Fruit fly (Drosophila melanogaster) whole organism, embryonic: ENCODE results near the gene CG43147.

Experiments used
- Abd-B ChIP-seq: fragments of 200-800 bp; sonication (Bioruptor generic); optimal IDR thresholded peaks from 2 replicates; lab custom pipeline; 2018; ENCODE audit warnings: missing biosample characterization, mild to moderate bottlenecking, missing genetic modification characterization, moderate library complexity
- Aef1 ChIP-seq: fragments of 200-800 bp; sonication (Bioruptor generic); IDR thresholded peaks from 3 replicates; pipeline ENCODE4 v1.3.6; 2022; ENCODE audit warnings: missing biosample characterization, missing genetic modification characterization
- Bteb2 ChIP-seq: fragments of 200-800 bp; sonication (Bioruptor generic); optimal IDR thresholded peaks from 2 replicates; lab custom pipeline; 2016; ENCODE audit warnings: missing biosample characterization, missing genetic modification characterization
- CG12769 ChIP-seq: fragments of 200-800 bp; sonication (Bioruptor generic); optimal IDR thresholded peaks from 2 replicates; lab custom pipeline; 2019; ENCODE audit warnings: missing biosample characterization, mild to moderate bottlenecking, missing genetic modification characterization, moderate library complexity
- CG14710 ChIP-seq: fragments of 200-800 bp; sonication (Bioruptor generic); optimal IDR thresholded peaks from 3 replicates; lab custom pipeline; 2019; ENCODE audit warnings: missing biosample characterization, mild to moderate bottlenecking, missing genetic modification characterization, moderate library complexity
- CG15696 ChIP-seq: fragments of 200-800 bp; sonication (Bioruptor generic); optimal IDR thresholded peaks from 2 replicates; lab custom pipeline; 2019; ENCODE audit warnings: missing biosample characterization, mild to moderate bottlenecking, missing genetic modification characterization, moderate library complexity
- CG17359 ChIP-seq: fragments of 200-800 bp; sonication (Bioruptor generic); optimal IDR thresholded peaks from 3 replicates; lab custom pipeline; 2018; ENCODE audit warnings: missing biosample characterization, mild to moderate bottlenecking, missing genetic modification characterization, moderate library complexity
- CG17385 ChIP-seq: fragments of 200-800 bp; sonication (Bioruptor generic); optimal IDR thresholded peaks from 3 replicates; lab custom pipeline; 2018; ENCODE audit warnings: missing biosample characterization, mild to moderate bottlenecking, missing genetic modification characterization
- CG17912 ChIP-seq: fragments of 200-800 bp; sonication (Bioruptor generic); optimal IDR thresholded peaks from 2 replicates; lab custom pipeline; 2018; ENCODE audit warnings: missing biosample characterization, mild to moderate bottlenecking, missing genetic modification characterization
- CG18476 ChIP-seq: fragments of 200-800 bp; sonication (Bioruptor generic); optimal IDR thresholded peaks from 2 replicates; lab custom pipeline; 2016; ENCODE audit warnings: missing biosample characterization, mild to moderate bottlenecking, missing genetic modification characterization
- CG2199 ChIP-seq: fragments of 200-800 bp; sonication (Bioruptor generic); IDR thresholded peaks from 3 replicates; pipeline ENCODE4 v1.3.6; 2022; ENCODE audit warnings: missing biosample characterization, missing genetic modification characterization
- CG2712 ChIP-seq: fragments of 200-800 bp; optimal IDR thresholded peaks from 3 replicates; lab custom pipeline; 2019; ENCODE audit warnings: missing biosample characterization, mild to moderate bottlenecking, missing genetic modification characterization, moderate library complexity
- CG31441 ChIP-seq: fragments of 200-800 bp; sonication (Bioruptor generic); IDR thresholded peaks from 2 replicates; pipeline ENCODE4 v1.3.6; 2022; ENCODE audit warnings: missing biosample characterization, missing genetic modification characterization
- CG4820 ChIP-seq: fragments of 200-800 bp; sonication (Bioruptor generic); optimal IDR thresholded peaks from 3 replicates; lab custom pipeline; 2016; ENCODE audit warnings: missing biosample characterization, missing genetic modification characterization
- CG6654 ChIP-seq: fragments of 200-800 bp; sonication (Bioruptor generic); optimal IDR thresholded peaks from 2 replicates; lab custom pipeline; 2017; ENCODE audit warnings: missing biosample characterization, mild to moderate bottlenecking, missing genetic modification characterization
- CG7556 ChIP-seq: fragments of 200-800 bp; sonication (Bioruptor generic); optimal IDR thresholded peaks from 2 replicates; lab custom pipeline; 2017; ENCODE audit warnings: missing biosample characterization, mild to moderate bottlenecking, missing genetic modification characterization
- CG8388 ChIP-seq: fragments of 200-800 bp; sonication (Bioruptor generic); optimal IDR thresholded peaks from 2 replicates; lab custom pipeline; 2019; ENCODE audit warnings: missing biosample characterization, mild to moderate bottlenecking, missing genetic modification characterization, moderate library complexity
- CG9727 ChIP-seq: fragments of 200-800 bp; sonication (Bioruptor generic); optimal IDR thresholded peaks from 3 replicates; lab custom pipeline; 2017; ENCODE audit warnings: missing biosample characterization, mild to moderate bottlenecking, missing genetic modification characterization
- CoRest ChIP-seq: fragments of 200-800 bp; sonication (Bioruptor generic); optimal IDR thresholded peaks from 3 replicates; lab custom pipeline; 2018; ENCODE audit warnings: missing biosample characterization, mild to moderate bottlenecking, missing genetic modification characterization, moderate library complexity
- Dll ChIP-seq: fragments of 200-800 bp; sonication (Bioruptor generic); IDR thresholded peaks from 4 replicates; pipeline ENCODE4 v1.3.6; 2022; ENCODE audit warnings: missing biosample characterization, missing genetic modification characterization; ENCODE audit not compliant: partially characterized antibody
- Drgx ChIP-seq: fragments of 200-800 bp; sonication (Bioruptor generic); IDR thresholded peaks from 2 replicates; pipeline ENCODE4 v1.3.6; 2022; ENCODE audit warnings: missing biosample characterization, missing genetic modification characterization
- Ets65A ChIP-seq: fragments of 200-800 bp; sonication (Bioruptor generic); peaks from one replicate; lab custom pipeline; 2016; ENCODE audit warnings: missing biosample characterization, missing genetic modification characterization
- Med ChIP-seq: fragments of 200-800 bp; sonication (Bioruptor generic); peaks from one replicate; lab custom pipeline; 2016; ENCODE audit warnings: missing biosample characterization, missing genetic modification characterization, mild to moderate bottlenecking, inconsistent platforms, moderate library complexity
- Mrtf ChIP-seq: fragments of 200-800 bp; sonication (Bioruptor generic); IDR thresholded peaks from 3 replicates; pipeline ENCODE4 v1.3.6; 2022; ENCODE audit warnings: missing biosample characterization, missing genetic modification characterization
- Sox102F ChIP-seq: fragments of 200-800 bp; sonication (Bioruptor generic); optimal IDR thresholded peaks from 2 replicates; lab custom pipeline; 2018; ENCODE audit warnings: missing biosample characterization, mild to moderate bottlenecking, missing genetic modification characterization, moderate library complexity
- Xbp1 ChIP-seq: fragments of 200-800 bp; sonication (Bioruptor generic); optimal IDR thresholded peaks from 3 replicates; lab custom pipeline; 2016; ENCODE audit warnings: missing biosample characterization, mild to moderate bottlenecking, missing genetic modification characterization
- ab ChIP-seq: fragments of 200-800 bp; sonication (Bioruptor generic); optimal IDR thresholded peaks from 2 replicates; lab custom pipeline; 2016; ENCODE audit warnings: missing biosample characterization, missing genetic modification characterization
- ac ChIP-seq: fragments of 200-800 bp; sonication (Bioruptor generic); optimal IDR thresholded peaks from 3 replicates; lab custom pipeline; 2017; ENCODE audit warnings: missing biosample characterization, mild to moderate bottlenecking, missing genetic modification characterization
- az2 ChIP-seq: fragments of 200-800 bp; sonication (Bioruptor generic); optimal IDR thresholded peaks from 3 replicates; lab custom pipeline; 2016; ENCODE audit warnings: missing biosample characterization, missing genetic modification characterization
- bsh ChIP-seq, 2 experiments: fragments of 200-800 bp; sonication (Bioruptor generic); optimal IDR thresholded peaks; 2 replicates each; lab custom pipeline; 2017 to 2018; ENCODE audit warnings: mild to moderate bottlenecking in 2 of 2, missing biosample characterization in 2 of 2, missing genetic modification characterization in 2 of 2, moderate library complexity in 1 of 2
- da ChIP-seq: fragments of 200-800 bp; sonication (Bioruptor generic); optimal IDR thresholded peaks from 2 replicates; lab custom pipeline; 2016; ENCODE audit warnings: missing biosample characterization, missing genetic modification characterization
- dmrt11E ChIP-seq: fragments of 200-800 bp; sonication (Bioruptor generic); optimal IDR thresholded peaks from 3 replicates; lab custom pipeline; 2018; ENCODE audit warnings: missing biosample characterization, mild to moderate bottlenecking, missing genetic modification characterization, moderate library complexity
- eve ChIP-seq, 2 experiments: fragments of >200 bp; optimal IDR thresholded peaks; 2 replicates each; lab custom pipeline; 2017; ENCODE audit warnings: missing biosample characterization in 2 of 2, missing genetic modification characterization in 2 of 2
- hkb ChIP-seq, 2 experiments: fragments of 200-800 bp in 1 of 2; fragments of >200 bp in 1 of 2; sonication (Bioruptor generic) in 1 of 2; IDR thresholded peaks in 1 of 2; optimal IDR thresholded peaks in 1 of 2; 2 replicates each; pipeline versions ENCODE4 v1.3.6 to Lab custom; 2017 to 2022; ENCODE audit warnings: missing biosample characterization in 1 of 2, missing genetic modification characterization in 1 of 2
- nerfin-1 ChIP-seq: fragments of 200-800 bp; sonication (Bioruptor generic); optimal IDR thresholded peaks from 3 replicates; lab custom pipeline; 2019; ENCODE audit warnings: missing biosample characterization, mild to moderate bottlenecking, missing genetic modification characterization, moderate library complexity
- nmo ChIP-seq: fragments of 200-800 bp; sonication (Bioruptor generic); optimal IDR thresholded peaks from 2 replicates; lab custom pipeline; 2018; ENCODE audit warnings: missing biosample characterization, mild to moderate bottlenecking, missing genetic modification characterization, moderate library complexity
- oc ChIP-seq: fragments of 200-800 bp; sonication (Bioruptor generic); optimal IDR thresholded peaks from 2 replicates; lab custom pipeline; 2018; ENCODE audit warnings: missing biosample characterization, mild to moderate bottlenecking, missing genetic modification characterization, moderate library complexity
- p53 ChIP-seq: fragments of 200-800 bp; sonication (Bioruptor generic); optimal IDR thresholded peaks from 2 replicates; lab custom pipeline; 2016; ENCODE audit warnings: missing biosample characterization, missing genetic modification characterization
- prd ChIP-seq, 3 experiments: fragments of >200 bp in 2 of 3; fragments of 200-800 bp in 1 of 3; sonication (Bioruptor generic) in 1 of 3; optimal IDR thresholded peaks in 2 of 3; IDR thresholded peaks in 1 of 3; 2 replicates in 2 of 3; 3 replicates in 1 of 3; pipeline versions ENCODE4 v1.3.6 to Lab custom; 2017 to 2022; ENCODE audit warnings: missing biosample characterization in 1 of 3, missing genetic modification characterization in 1 of 3
- pum ChIP-seq: fragments of 200-800 bp; sonication (Bioruptor generic); optimal IDR thresholded peaks from 2 replicates; lab custom pipeline; 2016; ENCODE audit warnings: missing biosample characterization, missing genetic modification characterization
- ranshi ChIP-seq: fragments of 200-800 bp; sonication (Bioruptor generic); IDR thresholded peaks from 2 replicates; pipeline ENCODE4 v1.3.6; 2022; ENCODE audit warnings: missing biosample characterization, missing genetic modification characterization
- sens ChIP-seq: fragments of 200-800 bp; sonication (Bioruptor generic); peaks from one replicate; lab custom pipeline; 2016; ENCODE audit warnings: missing biosample characterization, missing genetic modification characterization
- slou ChIP-seq: fragments of 200-800 bp; sonication (Bioruptor generic); optimal IDR thresholded peaks from 3 replicates; lab custom pipeline; 2016; ENCODE audit warnings: missing biosample characterization, missing genetic modification characterization
- tio ChIP-seq: fragments of 200-800 bp; sonication (Bioruptor generic); optimal IDR thresholded peaks from 2 replicates; lab custom pipeline; 2017; ENCODE audit warnings: missing biosample characterization, missing genetic modification characterization, inconsistent platforms
- tll ChIP-seq, 2 experiments: fragments of 200-800 bp in 1 of 2; fragments of >200 bp in 1 of 2; sonication (Bioruptor generic) in 1 of 2; optimal IDR thresholded peaks; 2 replicates each; lab custom pipeline; 2017 to 2019; ENCODE audit warnings: missing biosample characterization in 2 of 2, missing genetic modification characterization in 2 of 2, mild to moderate bottlenecking in 1 of 2, moderate library complexity in 1 of 2
- tna ChIP-seq: fragments of 200-800 bp; sonication (Bioruptor generic); IDR thresholded peaks from 2 replicates; pipeline ENCODE4 v1.3.6; 2022; ENCODE audit warnings: missing biosample characterization, missing genetic modification characterization; ENCODE audit not compliant: partially characterized antibody
- tup ChIP-seq: fragments of 200-800 bp; sonication (Bioruptor generic); optimal IDR thresholded peaks from 2 replicates; lab custom pipeline; 2016; ENCODE audit warnings: missing biosample characterization, mild to moderate bottlenecking, missing genetic modification characterization, moderate library complexity
- usp ChIP-seq: fragments of >200 bp; optimal IDR thresholded peaks from 2 replicates; lab custom pipeline; 2017; ENCODE audit warnings: missing biosample characterization, missing genetic modification characterization
- zf30C ChIP-seq: fragments of 200-800 bp; sonication (Bioruptor generic); optimal IDR thresholded peaks from 3 replicates; lab custom pipeline; 2018; ENCODE audit warnings: missing biosample characterization, mild to moderate bottlenecking, missing genetic modification characterization

Gene CG43147

DNA sequence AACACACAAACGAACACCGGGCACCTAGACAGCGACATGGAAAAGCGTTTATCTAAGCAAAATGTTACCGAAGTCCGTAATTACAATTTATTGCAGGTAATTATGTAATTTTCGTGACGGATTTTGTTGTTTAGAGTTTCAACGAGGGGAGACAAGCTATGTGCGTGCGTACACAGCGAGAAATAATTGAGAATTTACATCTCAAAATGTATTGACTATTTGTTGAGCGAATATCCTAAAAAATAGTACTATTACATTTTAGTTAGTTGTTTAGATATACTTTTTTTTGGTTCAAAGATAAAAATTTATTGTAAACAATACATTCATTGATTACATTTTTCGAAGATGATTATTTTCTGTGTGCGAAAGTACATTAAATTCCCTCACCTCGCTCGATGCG is 37.7 kb downstream of the CG43147 start (continued):
- TF ChIP-seq CG8388 (no peak), eve (GFP tag; optimal IDR thresholded peaks at IDR 0.05; lab: Kevin White, UChicago) (peak in 1 of 2 experiments; percentile 77), az2 (GFP tag; lab: Kevin White, UChicago) (peak; percentile 53), CG6654 (no peak), Abd-B (GFP tag; lab: Kevin White, UChicago) (peak; percentile 16), nmo (GFP tag; lab: Kevin White, UChicago) (peak; percentile 33), bsh (GFP tag; optimal IDR thresholded peaks at IDR 0.05; lab: Kevin White, UChicago) (peak in 1 of 2 experiments; percentile 36), tll (GFP tag; optimal IDR thresholded peaks at IDR 0.05; lab: Kevin White, UChicago) (no peak), CG17385 (GFP tag; lab: Kevin White, UChicago) (no peak), CG18476 (GFP tag; lab: Kevin White, UChicago) (no peak), Mrtf (GFP tag; lab: Robert Waterston, UW) (no peak), CG2199 (GFP tag; lab: Robert Waterston, UW) (0 out of 3 replicates have a peak, but pooled peaks have one; percentile 28), pum (GFP tag; lab: Kevin White, UChicago) (no peak), Xbp1 (peak; percentile 24), usp (GFP tag; lab: Kevin White, UChicago) (no peak), CG9727 (GFP tag; lab: Kevin White, UChicago) (peak; percentile 43), Sox102F (peak; percentile 61), CG17912 (GFP tag; lab: Kevin White, UChicago) (no peak), ab (GFP tag; lab: Kevin White, UChicago) (no peak), ranshi (GFP tag; lab: Robert Waterston, UW) (peak; percentile 42; the same call in 1 of the 2 replicates), p53 (GFP tag; lab: Kevin White, UChicago) (no peak), hkb (optimal IDR thresholded peaks at IDR 0.05; lab: Kevin White, UChicago) (no peak), hkb (GFP tag; IDR thresholded peaks at IDR 0.05; lab: Robert Waterston, UW) (peak; percentile 61; the same call in 1 of the 2 replicates), Dll (GFP tag; lab: Robert Waterston, UW) (no peak), CG12769 (tag; lab: Kevin White, UChicago) (peak; percentile 23), Drgx (GFP tag; lab: Robert Waterston, UW) (peak; percentile 49), CoRest (tag; lab: Kevin White, UChicago) (peak; percentile 29), nerfin-1 (tag; lab: Kevin White, UChicago) (peak; percentile 35), CG14710 (tag; lab: Kevin White, UChicago) (peak; percentile 20), oc (tag; lab: Kevin White, UChicago) (no peak), sens (GFP tag; lab: Kevin White, UChicago) (peak; percentile 79), CG15696 (peak; percentile 13), slou (GFP tag; lab: Kevin White, UChicago) (no peak), CG7556 (GFP tag; lab: Kevin White, UChicago) (peak; percentile 10), tio (GFP tag; lab: Kevin White, UChicago) (peak; percentile 41), CG31441 (GFP tag; lab: Robert Waterston, UW) (peak; percentile 60), CG17359 (tag; lab: Kevin White, UChicago) (peak; percentile 33), Med (GFP tag; lab: Kevin White, UChicago) (peak; percentile 72), zf30C (GFP tag; lab: Kevin White, UChicago) (peak; percentile 2), Bteb2 (GFP tag; lab: Kevin White, UChicago) (no peak), ac (GFP tag; lab: Kevin White, UChicago) (no peak), tna (no peak), CG4820 (GFP tag; lab: Kevin White, UChicago) (peak; percentile 12), Ets65A (GFP tag; lab: Kevin White, UChicago) (peak; percentile 86), Aef1 (0 out of 3 replicates have a peak, but pooled peaks have one; percentile 12), dmrt11E (tag; lab: Kevin White, UChicago) (peak; percentile 39), prd (optimal IDR thresholded peaks at IDR 0.05; lab: Kevin White, UChicago) (no peak), prd (GFP tag; IDR thresholded peaks at IDR 0.05; lab: Robert Waterston, UW) (0 out of 3 replicates have a peak, but pooled peaks have one; percentile 15), da (GFP tag; lab: Kevin White, UChicago) (no peak), CG2712 (peak; percentile 65), tup (no peak)
